Fruit fly (Drosophila melanogaster) ovary, adult (tissue): ENCODE data around the gene cyr.
A peak's percentile ranks its signal among the peaks of the same experiment; 100 is the strongest.

Source experiments
- CG17801 ChIP-seq: fragments of 200-800 bp; optimal IDR thresholded peaks from 2 replicates; lab custom pipeline; 2019; ENCODE audit warnings: missing biosample characterization, mild to moderate bottlenecking, missing genetic modification characterization, moderate library complexity; ENCODE audit not compliant: partially characterized antibody

Gene cyr

DNA sequence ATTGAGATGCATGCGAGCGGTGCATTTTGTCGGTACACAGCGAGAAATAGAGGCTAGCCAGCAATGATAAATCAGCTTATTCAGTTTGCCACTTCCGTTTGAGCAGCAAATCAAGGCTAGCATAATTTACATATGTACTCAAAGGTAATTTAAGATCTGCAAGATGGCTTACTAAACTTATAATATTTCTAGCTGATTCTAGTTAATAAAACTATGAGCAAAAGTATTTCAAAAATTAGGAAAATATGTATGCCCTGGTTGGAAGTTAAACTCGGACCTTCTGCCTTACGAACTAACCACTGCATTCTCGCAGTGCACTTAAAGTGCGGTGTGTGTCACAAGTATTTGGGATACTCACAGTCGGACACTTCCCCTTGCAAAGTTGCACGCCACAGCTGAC lies 12.7 kb downstream of the cyr start:
- TF ChIP-seq CG17801 (GFP tag; lab: Kevin White, UChicago), result no peak

DNA sequence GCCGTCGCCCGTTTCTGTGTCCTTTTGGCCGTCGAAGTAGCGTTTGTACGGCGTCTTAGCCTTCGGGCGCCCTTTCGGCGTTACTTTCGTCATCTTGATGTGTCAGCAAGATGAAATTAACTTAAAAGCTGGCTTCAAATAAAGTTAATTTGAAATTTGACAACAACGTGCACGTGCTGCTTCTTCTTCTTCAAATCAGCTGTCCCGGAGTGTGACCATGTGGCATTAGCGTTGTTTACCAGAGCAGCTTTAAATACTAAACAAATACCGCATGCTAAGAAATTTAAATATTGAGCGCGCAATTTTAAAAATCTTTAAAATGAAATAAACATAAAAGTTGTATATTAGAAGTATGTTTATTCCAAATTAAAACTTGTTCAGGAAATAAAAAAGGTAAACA lies 14.6 kb downstream of the cyr start, which contains the start of gene CG2260:
Gene CG2260 (minus strand): TSS at position 209 of the 400 bp plus-strand sequence.
- peak; percentile 19 for TF ChIP-seq CG17801 (GFP tag; lab: Kevin White, UChicago)

- no peak for TF ChIP-seq CG17801 (GFP tag; lab: Kevin White, UChicago)
Measured at dm6 chrX:8116813-8117212, 18.7 kb downstream of the cyr start, which contains the start of gene CG1575. CG1575 (plus strand) TSS chrX:8117012.

DNA sequence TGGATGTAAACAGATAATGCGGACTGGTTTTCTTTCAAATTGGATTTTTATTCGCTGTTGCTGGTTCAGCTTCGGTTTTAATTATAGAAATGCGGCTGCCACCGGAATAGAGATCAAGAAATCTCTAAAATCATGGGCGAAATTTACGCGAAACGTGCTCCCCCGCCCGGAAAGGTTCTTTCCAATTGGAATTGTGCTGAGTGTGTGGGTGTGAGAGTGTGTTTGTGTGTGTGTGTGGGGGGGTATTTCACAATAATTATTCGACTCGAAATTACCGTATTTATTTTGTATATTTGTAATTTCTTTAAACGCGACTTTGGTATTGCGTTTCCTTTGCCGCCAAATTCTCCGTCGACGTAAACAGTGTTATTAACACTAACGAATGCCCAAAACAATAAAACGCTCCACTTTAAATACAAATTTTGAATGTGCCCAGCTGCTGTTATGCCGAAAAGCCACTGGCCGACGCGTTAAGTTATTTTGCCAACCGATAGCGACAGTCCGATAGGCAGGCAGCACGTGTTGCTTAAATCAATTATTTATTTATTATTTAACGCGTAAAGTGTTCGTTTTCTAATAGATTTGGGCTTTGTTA lies 19.7 kb downstream of the cyr start, which contains the start of gene Gclc:
Gene Gclc (minus strand): TSS at position 431 of the 595 bp plus-strand sequence.
- TF ChIP-seq CG17801 (GFP tag; lab: Kevin White, UChicago), result no peak

DNA sequence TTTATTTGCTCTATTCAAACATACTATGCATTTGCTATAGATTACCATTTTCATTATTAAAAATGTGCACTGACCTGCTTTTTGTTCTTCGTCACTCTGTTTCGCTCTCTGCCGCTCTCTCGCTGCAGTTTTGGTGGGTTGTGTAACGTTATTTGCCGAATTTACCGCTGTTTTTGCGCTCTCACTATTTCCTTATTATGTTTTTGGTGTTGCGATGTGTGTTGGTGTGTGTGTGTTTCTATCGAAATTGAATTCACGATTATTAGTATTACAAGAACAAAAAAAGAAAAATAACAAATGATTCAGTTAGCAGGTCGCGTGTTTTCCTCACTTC lies 20.2 kb downstream of the cyr start:
- no peak for TF ChIP-seq CG17801 (GFP tag; lab: Kevin White, UChicago)

DNA sequence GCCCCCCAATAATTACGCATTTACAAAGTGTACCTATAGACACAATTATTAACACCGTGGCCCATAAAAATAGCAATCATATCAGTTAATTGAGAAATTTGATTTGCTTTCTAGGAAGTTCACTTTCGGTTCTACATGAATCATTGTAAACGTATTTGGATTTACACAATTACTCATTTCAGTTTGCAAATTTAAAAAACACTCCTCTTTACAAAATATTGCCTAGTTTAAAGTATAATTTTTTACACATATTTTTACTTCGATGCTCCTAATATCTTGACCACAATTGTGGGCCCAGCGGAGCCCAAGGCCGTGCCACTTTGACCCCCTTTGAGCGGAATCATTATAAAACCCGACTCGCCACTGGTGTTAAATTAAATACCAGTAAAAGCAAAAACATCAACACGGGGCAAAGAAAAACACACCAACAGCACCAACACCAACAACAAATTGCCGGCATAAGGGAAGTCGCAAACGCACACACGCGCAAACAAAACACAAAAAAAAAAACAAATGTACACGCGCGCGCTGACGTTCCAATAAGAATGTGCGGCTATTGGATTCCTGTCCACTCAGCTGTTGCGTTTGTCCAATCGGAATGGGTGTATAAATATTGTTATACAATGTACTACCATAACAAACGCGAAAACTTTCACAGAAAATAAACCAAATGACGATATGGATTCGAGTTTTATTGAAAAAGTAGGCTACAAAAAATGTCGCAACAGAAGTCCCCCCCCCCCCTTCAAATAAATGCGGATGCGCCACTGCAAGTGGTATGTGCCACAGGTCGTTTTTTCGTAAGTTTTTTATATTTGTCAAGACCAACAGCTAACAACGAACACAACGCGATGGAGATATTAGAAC lies 20.8 kb downstream of the cyr start:
- peak; percentile 72 for TF ChIP-seq CG17801 (GFP tag; lab: Kevin White, UChicago)

DNA sequence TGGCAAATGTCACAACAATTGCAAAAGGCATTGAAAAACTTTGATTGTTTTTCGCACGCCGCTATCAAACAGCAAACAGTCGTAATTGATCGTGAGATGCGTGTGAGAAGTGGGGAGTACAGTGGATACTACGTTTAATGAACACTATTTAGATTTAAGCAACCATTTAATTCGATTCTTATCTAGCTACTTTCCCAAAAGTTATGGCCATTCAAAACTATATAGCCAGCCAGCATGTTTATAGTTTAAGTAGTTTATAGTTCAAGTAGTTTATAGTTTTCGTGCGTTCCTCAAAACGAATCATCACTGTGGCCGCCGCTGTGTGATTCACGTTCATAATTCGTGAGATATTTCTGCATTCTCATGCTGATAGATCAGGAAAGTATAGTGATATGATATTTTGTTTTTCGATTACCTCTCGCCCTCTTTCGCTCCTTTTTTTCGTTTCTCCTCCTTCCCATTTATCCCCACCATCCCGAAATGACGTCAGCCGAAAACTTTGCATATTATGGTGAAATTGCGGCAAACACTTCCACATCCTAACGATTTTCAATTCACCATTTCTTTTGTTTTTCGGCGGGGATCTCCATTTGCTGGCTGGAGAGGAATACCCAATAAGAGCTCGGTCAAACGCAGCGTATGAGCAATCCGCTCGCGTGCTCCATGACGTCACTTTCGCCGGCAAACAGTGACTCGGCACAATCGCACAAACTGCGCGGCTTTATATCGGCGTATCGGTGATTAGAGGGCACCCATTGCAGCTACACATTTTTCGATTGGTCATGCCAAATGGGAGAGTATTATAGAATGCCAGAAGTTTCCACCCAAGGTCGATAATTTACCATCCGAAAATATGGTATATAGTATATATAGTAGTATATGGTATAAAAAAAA lies 21.9 kb downstream of the cyr start:
- peak; percentile 61 for TF ChIP-seq CG17801 (GFP tag; lab: Kevin White, UChicago)

DNA sequence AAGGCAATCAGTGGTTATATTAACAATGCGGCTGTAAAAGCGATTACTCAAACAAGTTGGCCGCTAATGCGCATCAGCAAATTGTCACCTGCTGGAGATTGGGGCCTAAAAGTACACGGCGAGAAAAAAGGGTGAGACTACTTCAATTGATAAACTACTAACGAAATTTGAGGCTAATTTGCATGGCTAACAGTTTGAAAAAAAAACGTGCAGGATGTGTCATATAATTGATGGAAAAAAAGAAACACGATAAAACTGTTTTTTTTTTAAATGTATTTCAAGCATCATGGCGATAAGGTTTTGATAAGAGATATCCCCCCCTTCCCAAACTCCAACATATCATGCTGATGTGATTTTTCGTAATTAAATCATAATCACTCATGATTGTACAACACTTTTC lies 22.8 kb downstream of the cyr start:
- no peak for TF ChIP-seq CG17801 (GFP tag; lab: Kevin White, UChicago)

DNA sequence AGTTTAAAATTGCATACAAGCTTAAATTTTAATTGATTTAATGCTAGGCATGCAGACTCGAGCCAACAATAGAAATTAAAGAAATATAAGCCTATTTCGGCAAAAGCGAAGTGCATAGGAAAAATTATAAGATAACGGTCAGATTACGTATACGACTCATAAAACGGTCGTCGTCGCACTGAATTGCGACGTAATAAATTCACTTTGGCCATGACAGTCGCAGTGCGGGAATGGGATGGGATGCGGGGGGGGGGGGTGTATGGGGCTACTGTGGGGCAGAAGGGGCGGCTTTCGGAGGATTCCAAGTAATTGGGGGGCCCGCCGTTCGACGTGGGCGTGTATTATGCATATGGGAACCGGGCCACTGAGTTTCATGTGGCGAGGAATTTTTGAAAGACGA lies 24.5 kb downstream of the cyr start:
- no peak for TF ChIP-seq CG17801 (GFP tag; lab: Kevin White, UChicago)

DNA sequence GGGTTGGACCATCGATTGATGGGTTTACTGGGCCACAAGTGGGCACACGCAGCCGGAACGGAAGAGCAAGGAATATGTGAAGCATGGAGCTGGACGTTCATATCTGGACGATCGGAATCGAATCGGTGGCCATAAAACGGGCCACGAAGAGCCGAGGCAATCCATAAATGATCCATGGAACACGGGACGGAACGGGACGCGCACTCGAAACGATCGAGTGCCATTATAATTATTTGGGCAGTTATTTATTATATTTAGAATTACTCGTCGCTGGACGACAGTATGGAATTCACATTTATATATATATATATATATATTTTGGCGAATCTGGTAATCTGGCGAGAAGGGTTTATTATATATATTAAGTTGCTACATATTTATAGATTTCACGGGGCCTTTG lies 27.6 kb downstream of the cyr start:
- no peak for TF ChIP-seq CG17801 (GFP tag; lab: Kevin White, UChicago)

dm6 chrX:8106281-8107050 lies 29.0 kb downstream of the cyr start:
- TF ChIP-seq CG17801 (GFP tag; lab: Kevin White, UChicago), result peak; percentile 6

DNA sequence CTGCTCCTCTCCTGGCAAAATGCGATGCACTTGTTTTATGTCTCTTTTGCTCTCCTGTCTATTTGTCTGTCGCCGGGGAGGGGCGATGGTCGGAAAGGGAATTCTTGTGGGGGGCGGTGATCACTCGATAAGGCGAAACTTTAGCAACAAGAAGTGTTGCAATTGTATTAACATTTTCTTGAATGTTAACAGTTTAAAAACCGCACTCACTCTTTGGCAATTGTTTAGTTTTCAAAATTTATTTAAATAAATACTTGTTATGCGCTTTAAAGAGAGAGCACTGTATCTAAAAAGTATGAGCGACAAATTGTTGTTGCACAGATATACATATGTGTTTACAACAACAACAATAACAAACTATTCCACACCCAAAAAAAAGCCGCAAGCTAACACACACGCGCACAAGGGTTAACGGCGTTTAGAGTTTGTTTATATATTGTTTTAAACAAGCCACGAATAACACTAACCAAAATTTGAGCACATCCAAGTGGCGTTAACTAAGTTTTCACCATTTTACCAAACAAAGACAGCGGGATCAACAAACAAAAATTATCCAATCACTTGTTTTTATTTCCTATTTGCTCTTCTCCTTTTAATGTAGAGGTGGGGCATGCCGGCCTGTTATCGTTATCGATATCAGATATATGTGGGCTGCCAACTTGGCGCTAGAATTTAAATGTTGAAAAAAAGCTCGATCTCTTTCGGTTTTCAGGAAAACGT lies 33.9 kb downstream of the cyr start, which contains the start of gene CG2258:
Gene CG2258 (minus strand): TSS at position 617 of the 720 bp plus-strand sequence.
- peak; percentile 98 for TF ChIP-seq CG17801 (GFP tag; lab: Kevin White, UChicago)

- TF ChIP-seq CG17801 (GFP tag; lab: Kevin White, UChicago), result no peak
Measured at dm6 chrX:8100826-8101079, 34.8 kb downstream of the cyr start.
